Fruit fly (Drosophila melanogaster) Kc167 (cell line): ENCODE results near the gene Rcd2.

ENCODE experiments used
- Myc ChIP-seq: fragments of >200 bp; optimal IDR thresholded peaks from 2 replicates; lab custom pipeline; 2017; ENCODE audit warnings: missing external identifiers
- Sin3A ChIP-seq: fragments of >200 bp; optimal IDR thresholded peaks from 2 replicates; lab custom pipeline; 2018; ENCODE audit warnings: missing external identifiers
- h ChIP-seq: fragments of >200 bp; optimal IDR thresholded peaks from 3 replicates; lab custom pipeline; 2018; ENCODE audit warnings: missing external identifiers
- insv ChIP-seq: fragments of >200 bp; optimal IDR thresholded peaks from 3 replicates; lab custom pipeline; 2018; ENCODE audit warnings: missing external identifiers
- psq ChIP-seq: fragments of >200 bp; optimal IDR thresholded peaks from 2 replicates; lab custom pipeline; 2017; ENCODE audit warnings: missing external identifiers
- ttk ChIP-seq: sonication (Bioruptor generic); optimal IDR thresholded peaks from 2 replicates; lab custom pipeline; 2017; ENCODE audit warnings: missing external identifiers

Rcd2 gene

dm6 chr3L:20494780-20495591 lies 45.2 kb downstream of the Rcd2 start, which contains the start of gene ZnT77C:
TSS of gene ZnT77C (minus strand) at chr3L:20494921.
- TF ChIP-seq psq (lab: Kevin White, UChicago), result no peak
- TF ChIP-seq h (lab: Kevin White, UChicago), result no peak
- no peak for TF ChIP-seq Myc (lab: Kevin White, UChicago)
- no peak for TF ChIP-seq ttk (lab: Kevin White, UChicago)
- TF ChIP-seq insv (lab: Kevin White, UChicago), result no peak
- no peak for TF ChIP-seq Sin3A

DNA sequence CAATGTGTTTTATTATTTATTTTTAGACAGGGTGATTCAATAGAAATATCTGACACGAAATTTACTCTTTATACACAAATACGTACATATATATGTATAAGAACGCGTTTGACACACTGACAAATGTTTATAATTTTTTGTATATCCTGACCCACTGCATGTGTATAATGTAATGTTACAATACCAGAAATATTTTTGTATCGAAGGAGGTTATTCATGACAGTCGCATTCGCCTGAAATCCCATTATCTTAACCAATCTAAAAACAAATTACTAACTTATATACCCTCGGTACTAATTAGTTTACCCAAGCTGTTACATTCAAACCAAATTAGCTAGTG lies 46.0 kb downstream of the Rcd2 start:
- TF ChIP-seq psq (lab: Kevin White, UChicago), result no peak
- TF ChIP-seq Myc (lab: Kevin White, UChicago), result no peak
- TF ChIP-seq insv (lab: Kevin White, UChicago), result no peak
- no peak for TF ChIP-seq h (lab: Kevin White, UChicago)
- TF ChIP-seq Sin3A, result no peak
- no peak for TF ChIP-seq ttk (lab: Kevin White, UChicago)

dm6 chr3L:20493417-20494261 lies 46.6 kb downstream of the Rcd2 start:
- no peak for TF ChIP-seq ttk (lab: Kevin White, UChicago)
- TF ChIP-seq h (lab: Kevin White, UChicago), result no peak
- no peak for TF ChIP-seq psq (lab: Kevin White, UChicago)
- TF ChIP-seq insv (lab: Kevin White, UChicago), result no peak
- TF ChIP-seq Sin3A, result no peak
- no peak for TF ChIP-seq Myc (lab: Kevin White, UChicago)

dm6 chr3L:20491525-20492132 lies 48.6 kb downstream of the Rcd2 start, which contains the start of gene ND-39:
TSS of gene ND-39 (plus strand) at chr3L:20492082.
- TF ChIP-seq insv (lab: Kevin White, UChicago) (no peak), h (lab: Kevin White, UChicago) (no peak), Sin3A (no peak), psq (lab: Kevin White, UChicago) (no peak), Myc (lab: Kevin White, UChicago) (no peak), ttk (lab: Kevin White, UChicago) (no peak)

- TF ChIP-seq Sin3A (no peak), psq (lab: Kevin White, UChicago) (no peak), ttk (lab: Kevin White, UChicago) (no peak), Myc (lab: Kevin White, UChicago) (no peak), h (lab: Kevin White, UChicago) (no peak), insv (lab: Kevin White, UChicago) (no peak)
Measured at dm6 chr3L:20487649-20488048, 52.6 kb downstream of the Rcd2 start.
